Worm (Caenorhabditis elegans): ENCODE data around the gene npr-40.
A peak's percentile ranks its signal among the peaks of the same experiment; 100 is the strongest.

Gene npr-40

DNA sequence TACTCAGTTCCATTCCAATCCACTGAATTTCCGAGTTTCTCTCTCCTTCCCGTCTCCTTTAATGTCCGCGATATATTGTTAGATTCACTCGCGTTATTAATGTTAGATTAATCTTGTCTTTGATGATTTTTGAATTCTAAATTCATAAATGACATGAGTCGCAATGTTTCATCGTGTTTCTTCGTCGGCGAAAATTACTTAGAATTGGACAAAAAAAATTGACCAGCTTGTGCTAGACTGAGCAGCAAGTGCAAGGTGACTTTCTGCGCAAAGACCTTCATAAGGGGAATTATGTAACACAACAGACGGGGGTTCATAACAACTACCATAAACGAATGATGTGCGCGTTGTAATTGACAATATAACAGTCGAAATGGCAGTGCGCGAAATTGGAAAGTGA, 39.8 kb downstream of the npr-40 start:
- TF ChIP-seq snpc-4 (tag; optimal IDR thresholded peaks at IDR 0.05) (no peak), nhr-77 (tag; optimal IDR thresholded peaks at IDR 0.05) (no peak), unc-130 (tag; optimal IDR thresholded peaks at IDR 0.05) (no peak), skn-1 (tag; optimal IDR thresholded peaks at IDR 0.05) (no peak), nhr-47 (tag; optimal IDR thresholded peaks at IDR 0.05) (no peak), lin-35 (GFP tag; optimal IDR thresholded peaks at IDR 0.05) (no peak), hlh-17 (GFP tag; optimal IDR thresholded peaks at IDR 0.05; ENCODE audit: borderline replicate concordance) (no peak), ceh-63 (GFP tag; optimal IDR thresholded peaks at IDR 0.05) (no peak)

ce11 chrX:14959393-14960073, 40.9 kb downstream of the npr-40 start:
- TF ChIP-seq grh-1 (GFP tag; IDR thresholded peaks at IDR 0.05) (no peak), nhr-76 (tag; optimal IDR thresholded peaks at IDR 0.05) (no peak), unc-86 (tag; optimal IDR thresholded peaks at IDR 0.05) (no peak), sox-4 (tag; optimal IDR thresholded peaks at IDR 0.05) (no peak), elt-2 (tag; optimal IDR thresholded peaks at IDR 0.05) (no peak), lsy-2 (tag; optimal IDR thresholded peaks at IDR 0.05) (no peak), nhr-20 (tag; optimal IDR thresholded peaks at IDR 0.05) (no peak), fkh-4 (tag; optimal IDR thresholded peaks at IDR 0.05; ENCODE audit: borderline replicate concordance) (no peak), mdl-1 (tag; optimal IDR thresholded peaks at IDR 0.05) (no peak), vab-15 (tag; optimal IDR thresholded peaks at IDR 0.05) (no peak), hpl-2 (GFP tag; optimal IDR thresholded peaks at IDR 0.05) (no peak), nhr-77 (tag; optimal IDR thresholded peaks at IDR 0.05) (no peak)

DNA sequence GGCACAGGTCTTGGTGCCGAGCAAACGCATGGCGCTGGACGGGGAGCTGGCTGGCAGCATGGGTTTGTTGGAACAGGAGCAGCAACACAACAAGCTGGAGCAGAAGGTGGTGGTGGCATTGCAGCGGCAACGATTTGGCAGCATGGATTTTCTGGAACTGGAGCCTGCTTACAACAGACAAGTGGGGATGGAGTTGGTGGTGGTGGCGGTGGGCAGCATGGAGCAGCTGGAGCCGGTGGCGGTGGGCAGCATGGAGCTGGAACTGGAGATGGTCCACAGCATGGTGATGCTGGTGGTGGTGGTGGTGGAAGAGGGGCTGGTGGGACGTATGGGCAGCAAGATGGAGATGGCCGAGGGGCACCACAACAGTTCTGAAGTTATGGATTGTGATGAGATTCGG, 42.2 kb downstream of the npr-40 start:
- no peak for TF ChIP-seq mef-2 (tag; optimal IDR thresholded peaks at IDR 0.05)
- no peak for TF ChIP-seq vab-15 (tag; optimal IDR thresholded peaks at IDR 0.05)
- no peak for TF ChIP-seq hlh-17 (GFP tag; optimal IDR thresholded peaks at IDR 0.05; ENCODE audit: borderline replicate concordance)
- no peak for TF ChIP-seq pag-3 (tag; optimal IDR thresholded peaks at IDR 0.05; ENCODE audit: borderline replicate concordance, insufficient read depth)
- TF ChIP-seq pax-3 (tag; optimal IDR thresholded peaks at IDR 0.05), result no peak
- TF ChIP-seq nhr-71 (tag; optimal IDR thresholded peaks at IDR 0.05), result no peak
- no peak for TF ChIP-seq tbx-2 (tag; optimal IDR thresholded peaks at IDR 0.05)
- no peak for TF ChIP-seq egl-13 (tag; optimal IDR thresholded peaks at IDR 0.05)
- TF ChIP-seq mep-1 (tag; optimal IDR thresholded peaks at IDR 0.05), result no peak
- TF ChIP-seq jun-1 (tag; optimal IDR thresholded peaks at IDR 0.05), result no peak
- no peak for TF ChIP-seq nhr-237 (tag; optimal IDR thresholded peaks at IDR 0.05)
- TF ChIP-seq ces-1 (GFP tag; optimal IDR thresholded peaks at IDR 0.05), result no peak
- no peak for TF ChIP-seq isw-1 (GFP tag; IDR thresholded peaks at IDR 0.05)
- TF ChIP-seq nhr-90 (tag; optimal IDR thresholded peaks at IDR 0.05; ENCODE audit: poor library complexity), result no peak
- TF ChIP-seq lin-14 (GFP tag; optimal IDR thresholded peaks at IDR 0.05), result no peak
- no peak for TF ChIP-seq C16A3.4 (tag; optimal IDR thresholded peaks at IDR 0.05)
- TF ChIP-seq nhr-19 (GFP tag; conservative IDR thresholded peaks at IDR 0.05), result no peak
- no peak for TF ChIP-seq aly-2 (tag; optimal IDR thresholded peaks at IDR 0.05)
- no peak for TF ChIP-seq unc-98 (GFP tag; IDR thresholded peaks at IDR 0.05)

DNA sequence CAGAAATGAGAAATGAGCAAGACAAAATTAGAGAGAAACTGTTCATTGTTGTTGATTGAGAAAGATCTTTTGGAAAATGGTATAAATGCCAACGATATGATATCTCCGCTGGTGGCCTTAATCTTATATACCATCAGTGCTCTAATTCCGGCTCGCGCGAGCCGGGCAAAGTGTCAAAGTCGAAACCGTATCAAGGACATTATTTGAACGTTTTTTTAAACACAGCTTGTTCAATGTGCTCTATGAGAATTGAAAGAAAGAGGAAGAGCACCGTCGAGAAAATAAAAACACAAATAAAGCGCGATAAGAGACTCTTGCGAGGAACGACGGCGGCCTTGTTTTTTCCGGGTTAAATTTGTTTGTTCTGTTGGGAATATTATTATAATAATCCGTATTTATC, 42.8 kb downstream of the npr-40 start, which contains the start of gene idpp-3:
Gene idpp-3 (minus strand): TSS at position 101 of the 400 bp plus-strand sequence.
- TF ChIP-seq unc-130 (tag; optimal IDR thresholded peaks at IDR 0.05) (no peak), efl-1 (optimal IDR thresholded peaks at IDR 0.05) (no peak), efl-1 (GFP tag; optimal IDR thresholded peaks at IDR 0.05 in 1 of 2) (peak in 1 of 2 experiments; percentile 84), snpc-4 (tag; optimal IDR thresholded peaks at IDR 0.05) (no peak), F16B12.6 (tag; optimal IDR thresholded peaks at IDR 0.05) (no peak)

Measured in whole organism, L1 larva.